Fruit fly (Drosophila melanogaster): ENCODE data around the gene Tango6.

Gene Tango6

DNA sequence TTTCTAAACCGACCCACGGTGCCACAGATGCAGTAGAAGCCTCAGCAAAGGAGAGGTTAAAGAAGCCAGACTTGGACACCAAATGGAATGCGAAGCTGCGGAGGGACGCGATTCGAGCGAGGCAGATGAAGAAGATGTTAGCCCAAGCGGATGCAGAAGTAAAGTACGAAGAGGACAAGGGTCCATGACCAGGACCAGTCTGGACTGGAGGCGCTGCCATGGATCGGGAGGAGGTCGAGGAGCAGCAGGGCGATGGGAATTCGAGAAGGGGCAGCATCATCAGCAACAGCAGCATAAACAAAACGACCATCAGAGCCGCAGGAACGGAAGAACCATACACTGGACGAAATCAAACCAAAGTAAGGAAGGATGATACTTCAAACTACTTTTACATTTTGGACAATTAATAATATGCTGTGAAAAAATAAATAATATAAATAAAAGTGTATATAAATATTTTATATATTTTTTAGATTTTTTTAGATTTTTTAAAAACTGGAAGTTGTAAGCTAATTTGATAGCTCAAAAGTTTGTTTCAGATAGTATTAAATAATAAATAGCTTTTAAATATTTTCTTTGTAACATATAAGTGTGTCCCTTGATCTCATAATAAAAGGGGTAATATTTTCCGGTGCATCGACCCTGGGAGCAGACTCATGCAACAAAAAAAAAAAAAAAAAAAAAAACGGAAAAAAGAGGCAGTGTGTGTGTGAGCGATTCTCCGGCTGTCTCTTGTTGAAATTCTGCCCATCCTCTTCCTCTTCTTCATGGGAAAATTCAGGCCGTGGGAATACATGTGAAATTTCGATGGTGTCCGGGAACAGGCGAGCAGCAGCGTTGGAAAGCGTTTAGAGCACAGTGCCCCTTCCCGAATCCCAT is 22.0 kb upstream of the Tango6 start (continued):
- TF ChIP-seq CG18476 (GFP tag; optimal IDR thresholded peaks at IDR 0.05) (no peak), dati (GFP tag; IDR thresholded peaks at IDR 0.05) (no peak), CG7556 (GFP tag; optimal IDR thresholded peaks at IDR 0.05) (peak; percentile 21), Sin3A (optimal IDR thresholded peaks at IDR 0.05) (no peak), CG14014 (GFP tag; IDR thresholded peaks at IDR 0.05) (0 out of 2 replicates have a peak, but pooled peaks have one; percentile 29), exex (tag; optimal IDR thresholded peaks at IDR 0.05) (no peak), oc (tag; optimal IDR thresholded peaks at IDR 0.05) (no peak), Meics (GFP tag; optimal IDR thresholded peaks at IDR 0.05) (no peak), Atf-2 (GFP tag; optimal IDR thresholded peaks at IDR 0.05) (no peak), CG32532 (GFP tag; IDR thresholded peaks at IDR 0.05) (no peak), CG3407 (GFP tag; optimal IDR thresholded peaks at IDR 0.05) (no peak), CG9727 (GFP tag; optimal IDR thresholded peaks at IDR 0.05) (peak; percentile 52), zen (tag; optimal IDR thresholded peaks at IDR 0.05) (no peak), br (optimal IDR thresholded peaks at IDR 0.05) (no peak), z (GFP tag; IDR thresholded peaks at IDR 0.05) (peak; percentile 78; the same call in 2 of the 3 replicates), mld (GFP tag; IDR thresholded peaks at IDR 0.05; ENCODE audit: partially characterized antibody) (no peak), tap (tag; optimal IDR thresholded peaks at IDR 0.05) (peak; percentile 37), ind (GFP tag; optimal IDR thresholded peaks at IDR 0.05) (no peak), NK7.1 (GFP tag; optimal IDR thresholded peaks at IDR 0.05) (no peak), Dll (GFP tag; IDR thresholded peaks at IDR 0.05; ENCODE audit: partially characterized antibody) (no peak), PHDP (tag; optimal IDR thresholded peaks at IDR 0.05) (peak; percentile 26), Dek (tag; optimal IDR thresholded peaks at IDR 0.05) (no peak), CG10979 (tag; optimal IDR thresholded peaks at IDR 0.05) (peak; percentile 70), yki (optimal IDR thresholded peaks at IDR 0.05) (no peak), CG17802 (tag; optimal IDR thresholded peaks at IDR 0.05) (no peak), trem (tag; optimal IDR thresholded peaks at IDR 0.05) (peak; percentile 53), corto (GFP tag; optimal IDR thresholded peaks at IDR 0.05) (peak; percentile 49), Hr3 (GFP tag; optimal IDR thresholded peaks at IDR 0.05) (peak; percentile 37), zf30C (GFP tag; optimal IDR thresholded peaks at IDR 0.05) (peak; percentile 63), HLH4C (GFP tag; IDR thresholded peaks at IDR 0.05; ENCODE audit: partially characterized antibody) (no peak), CG14710 (tag; optimal IDR thresholded peaks at IDR 0.05) (peak; percentile 64)

DNA sequence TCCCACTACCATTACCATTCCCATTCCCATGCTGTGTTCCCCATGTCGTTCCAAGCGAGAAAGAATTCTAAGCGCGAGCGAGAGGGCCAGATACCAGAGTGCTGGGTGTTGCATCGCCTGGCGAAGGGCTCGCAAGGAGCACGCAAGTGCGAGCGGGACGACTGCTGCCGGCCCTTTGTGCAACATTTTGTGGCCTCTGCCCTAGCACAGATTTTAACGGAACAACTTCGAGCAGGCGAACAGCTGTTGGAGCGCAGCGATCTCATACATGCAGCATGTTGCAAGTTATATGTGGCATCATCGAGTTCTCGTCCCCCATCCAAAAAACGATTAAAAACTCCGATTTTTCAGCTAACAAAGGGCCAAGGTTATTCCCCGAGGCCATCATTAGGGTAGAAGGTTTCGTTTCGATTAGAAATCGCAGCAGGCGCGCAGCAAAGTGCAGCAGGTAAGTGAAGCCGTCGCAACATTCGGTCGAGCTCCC is 21.3 kb upstream of the Tango6 start:
- TF ChIP-seq sd (tag; optimal IDR thresholded peaks at IDR 0.05) = peak; percentile 27
- no peak for TF ChIP-seq CG18476 (GFP tag; optimal IDR thresholded peaks at IDR 0.05)
- TF ChIP-seq NFAT (GFP tag; IDR thresholded peaks at IDR 0.05) = peak; percentile 21; the same call in 1 of the 2 replicates
- no peak for TF ChIP-seq CG12236 (GFP tag; optimal IDR thresholded peaks at IDR 0.05)
- peak; percentile 93 for TF ChIP-seq D (optimal IDR thresholded peaks at IDR 0.05)
- no peak for TF ChIP-seq D (GFP tag; optimal IDR thresholded peaks at IDR 0.05)
- peak; percentile 29; the same call in 1 of the 3 replicates for TF ChIP-seq CG14860 (GFP tag; IDR thresholded peaks at IDR 0.05; ENCODE audit: partially characterized antibody)
- TF ChIP-seq abd-A (tag; optimal IDR thresholded peaks at IDR 0.05) = peak; percentile 97
- TF ChIP-seq Nf-YC (tag; optimal IDR thresholded peaks at IDR 0.05) = peak; percentile 10
- no peak for TF ChIP-seq sob (GFP tag; IDR thresholded peaks at IDR 0.05)
- peak in 1 of 2 experiments; percentile 22 for TF ChIP-seq tll (GFP tag; optimal IDR thresholded peaks at IDR 0.05)
- TF ChIP-seq sna (GFP tag; IDR thresholded peaks at IDR 0.05; ENCODE audit: partially characterized antibody) = peak; percentile 64
- peak; percentile 35 for TF ChIP-seq cg (GFP tag; optimal IDR thresholded peaks at IDR 0.05)
- peak; percentile 3 for TF ChIP-seq stwl (tag; optimal IDR thresholded peaks at IDR 0.05)
- peak; percentile 78 for TF ChIP-seq nerfin-1 (tag; optimal IDR thresholded peaks at IDR 0.05)
- no peak for TF ChIP-seq cad (GFP tag; optimal IDR thresholded peaks at IDR 0.05)
- peak; percentile 27; the same call in 1 of the 3 replicates for TF ChIP-seq zen2 (GFP tag; IDR thresholded peaks at IDR 0.05; ENCODE audit: partially characterized antibody)
- TF ChIP-seq kah (GFP tag; optimal IDR thresholded peaks at IDR 0.05) = no peak
- no peak for TF ChIP-seq trem (tag; optimal IDR thresholded peaks at IDR 0.05)
- 0 out of 3 replicates have a peak, but pooled peaks have one; percentile 12 for TF ChIP-seq CG34224 (GFP tag; IDR thresholded peaks at IDR 0.05; ENCODE audit: partially characterized antibody)
